Comparison of ENCODE assay signal across 1 fruit fly cellular context in genomic region chr2L:2873729-2874127, dm6.
A peak's percentile ranks its signal among the peaks of the same experiment; 100 is the strongest.
TF ChIP-seq lines count a peak whose summit lies in the region.

No protein-coding gene starts in this region.

TF ChIP-seq in whole organism, embryonic, 481 proteins besides CTCF, POLR2A, EP300 and RAD21 (continued from another document):
- TF ChIP-seq bigmax (GFP tag; optimal IDR thresholded peaks at IDR 0.05; lab: Kevin White, UChicago) (peak; percentile 71), NK7.1 (GFP tag; optimal IDR thresholded peaks at IDR 0.05; lab: Kevin White, UChicago) (no peak), vfl (GFP tag; optimal IDR thresholded peaks at IDR 0.05; lab: Kevin White, UChicago) (no peak), Max (GFP tag; optimal IDR thresholded peaks at IDR 0.05; lab: Kevin White, UChicago) (peak; percentile 20), MTF-1 (GFP tag; optimal IDR thresholded peaks at IDR 0.05; lab: Kevin White, UChicago; ENCODE audit: borderline replicate concordance) (no peak), Dfd (GFP tag; optimal IDR thresholded peaks at IDR 0.05; lab: Kevin White, UChicago) (no peak), repo (GFP tag; optimal IDR thresholded peaks at IDR 0.05; lab: Kevin White, UChicago) (no peak)
